Worm (Caenorhabditis elegans) whole organism, L4 larva: ENCODE data around the gene T19C3.3.
A peak's percentile ranks its signal among the peaks of the same experiment; 100 is the strongest.

ENCODE experiments used
- D1046.2 ChIP-seq: fragments of 200-800 bp; sonication (Bioruptor generic); IDR thresholded peaks from 2 replicates; pipeline ENCODE4 v1.3.6; 2022; ENCODE audit warnings: missing genetic modification characterization, missing compliant biosample characterization
- F10B5.3 ChIP-seq: sonication (generic microtip); optimal IDR thresholded peaks from 2 replicates; lab custom pipeline; 2016; ENCODE audit warnings: mild to moderate bottlenecking, missing genetic modification characterization, missing compliant biosample characterization
- F44E2.7 ChIP-seq: fragments of 200-800 bp; sonication (Bioruptor generic); IDR thresholded peaks from 2 replicates; pipeline ENCODE4 v2.1.2; 2022; ENCODE audit warnings: missing genetic modification characterization, missing compliant biosample characterization
- T20F7.1 ChIP-seq: fragments of 200-800 bp; sonication (Bioruptor generic); optimal IDR thresholded peaks from 2 replicates; lab custom pipeline; 2018; ENCODE audit warnings: mild to moderate bottlenecking, missing genetic modification characterization, missing compliant biosample characterization
- Y105C5A.15 ChIP-seq: fragments of 200-800 bp; sonication (Bioruptor generic); IDR thresholded peaks from 2 replicates; pipeline ENCODE4 v1.3.6; 2022; ENCODE audit warnings: missing genetic modification characterization, missing compliant biosample characterization
- Y5F2A.4 ChIP-seq: fragments of 200-800 bp; sonication (Bioruptor generic); optimal IDR thresholded peaks from 2 replicates; lab custom pipeline; 2018; ENCODE audit warnings: mild to moderate bottlenecking, missing genetic modification characterization, missing compliant biosample characterization
- ZK546.5 ChIP-seq, 2 experiments: sonication (generic microtip); optimal IDR thresholded peaks; 2 replicates each; lab custom pipeline; 2017; ENCODE audit warnings: missing biosample characterization in 2 of 2, missing genetic modification characterization in 2 of 2
- aha-1 ChIP-seq: fragments of 150-350 bp; peaks from one replicate; lab custom pipeline; 2014; ENCODE audit warnings: missing biosample characterization, missing genetic modification characterization
- attf-4 ChIP-seq: sonication (generic microtip); optimal IDR thresholded peaks from 3 replicates; lab custom pipeline; 2017; ENCODE audit warnings: missing biosample characterization, missing genetic modification characterization
- ceh-20 ChIP-seq: fragments of 200-800 bp; sonication (Bioruptor generic); IDR thresholded peaks from 2 replicates; pipeline ENCODE4 v1.3.6; 2022; ENCODE audit warnings: missing genetic modification reagents, missing genetic modification characterization, missing compliant biosample characterization
- ceh-28 ChIP-seq: fragments of 150-350 bp; optimal IDR thresholded peaks from 2 replicates; lab custom pipeline; 2014; ENCODE audit warnings: missing biosample characterization, missing genetic modification reagents, missing genetic modification characterization
- ceh-32 ChIP-seq: sonication (generic microtip); optimal IDR thresholded peaks from 2 replicates; lab custom pipeline; 2016; ENCODE audit warnings: mild to moderate bottlenecking, missing genetic modification characterization, missing compliant biosample characterization; ENCODE audit not compliant: poor library complexity
- ces-1 ChIP-seq: fragments of 150-350 bp; sonication (generic microtip); optimal IDR thresholded peaks from 4 replicates; lab custom pipeline; 2014; ENCODE audit warnings: missing biosample characterization, missing genetic modification reagents, missing genetic modification characterization
- cey-2 ChIP-seq: sonication (generic microtip); optimal IDR thresholded peaks from 3 replicates; lab custom pipeline; 2017; ENCODE audit warnings: missing genetic modification characterization, mild to moderate bottlenecking, missing compliant biosample characterization, antibody characterized with exemption, borderline replicate concordance; ENCODE audit not compliant: insufficient read depth
- daf-19 ChIP-seq: fragments of 200-800 bp; sonication (Bioruptor generic); conservative IDR thresholded peaks from 2 replicates; pipeline ENCODE4 v1.3.6; 2022; ENCODE audit warnings: missing genetic modification characterization, missing compliant biosample characterization
- dmd-8 ChIP-seq: fragments of 200-800 bp; sonication (Bioruptor generic); IDR thresholded peaks from 2 replicates; pipeline ENCODE4 v1.3.6; 2022; ENCODE audit warnings: missing genetic modification characterization, missing compliant biosample characterization
- dmd-9 ChIP-seq: fragments of 200-800 bp; sonication (Bioruptor generic); IDR thresholded peaks from 2 replicates; pipeline ENCODE4 v1.3.6; 2022; ENCODE audit warnings: missing genetic modification reagents, missing genetic modification characterization, missing compliant biosample characterization
- duxl-1 ChIP-seq: sonication (generic microtip); optimal IDR thresholded peaks from 2 replicates; lab custom pipeline; 2016; ENCODE audit warnings: mild to moderate bottlenecking, missing genetic modification characterization, moderate library complexity, missing compliant biosample characterization; ENCODE audit not compliant: poor library complexity
- egl-27 ChIP-seq: sonication (generic microtip); optimal IDR thresholded peaks from 3 replicates; lab custom pipeline; 2017; ENCODE audit warnings: missing biosample characterization, missing genetic modification reagents, missing genetic modification characterization
- fos-1 ChIP-seq: fragments of 150-350 bp; optimal IDR thresholded peaks from 2 replicates; lab custom pipeline; 2014; ENCODE audit warnings: missing biosample characterization, missing genetic modification characterization
- gei-8 ChIP-seq: fragments of 200-800 bp; sonication (Bioruptor generic); optimal IDR thresholded peaks from 2 replicates; lab custom pipeline; 2018; ENCODE audit warnings: mild to moderate bottlenecking, missing genetic modification characterization, missing compliant biosample characterization
- hif-1 ChIP-seq, 2 experiments: sonication (generic microtip); optimal IDR thresholded peaks; 2 replicates each; lab custom pipeline; 2016 to 2017; ENCODE audit warnings: missing compliant biosample characterization in 2 of 2, missing genetic modification characterization in 2 of 2, missing genetic modification reagents in 2 of 2, missing genotype in 2 of 2, mild to moderate bottlenecking in 1 of 2
- hmg-1.1 ChIP-seq: fragments of 200-800 bp; sonication (Bioruptor generic); IDR thresholded peaks from 2 replicates; pipeline ENCODE4 v1.3.6; 2022; ENCODE audit warnings: missing genetic modification reagents, missing genetic modification characterization, missing compliant biosample characterization
- jun-1 ChIP-seq: fragments of 150-350 bp; optimal IDR thresholded peaks from 2 replicates; lab custom pipeline; 2014; ENCODE audit warnings: missing biosample characterization, missing genetic modification reagents, missing genetic modification characterization
- lin-1 ChIP-seq: fragments of 200-800 bp; sonication (Bioruptor generic); IDR thresholded peaks from 2 replicates; pipeline ENCODE4 v1.3.6; 2022; ENCODE audit warnings: missing genetic modification reagents, missing genetic modification characterization, missing compliant biosample characterization
- lin-15B ChIP-seq: fragments of 150-350 bp; sonication (generic microtip); optimal IDR thresholded peaks from 3 replicates; lab custom pipeline; 2014; ENCODE audit warnings: missing biosample characterization, missing genetic modification characterization
- lin-29 ChIP-seq: fragments of 200-800 bp; sonication (Bioruptor generic); IDR thresholded peaks from 2 replicates; pipeline ENCODE4 v1.3.6; 2022; ENCODE audit warnings: missing genetic modification reagents, missing genetic modification characterization, missing compliant biosample characterization
- lin-38 ChIP-seq: fragments of 200-800 bp; sonication (Bioruptor generic); IDR thresholded peaks from 2 replicates; pipeline ENCODE4 v1.3.6; 2022; ENCODE audit warnings: missing genetic modification reagents, missing genetic modification characterization, missing compliant biosample characterization
- lin-39 ChIP-seq: fragments of 150-350 bp; optimal IDR thresholded peaks from 2 replicates; lab custom pipeline; 2014; ENCODE audit warnings: missing biosample characterization, missing genetic modification reagents, missing genetic modification characterization
- madf-9 ChIP-seq: fragments of 200-800 bp; sonication (Bioruptor generic); conservative IDR thresholded peaks from 2 replicates; pipeline ENCODE4 v1.3.6; 2022; ENCODE audit warnings: missing genetic modification reagents, missing genetic modification characterization, missing compliant biosample characterization
- mep-1 ChIP-seq: fragments of 150-350 bp; sonication (generic microtip); optimal IDR thresholded peaks from 3 replicates; lab custom pipeline; 2014; ENCODE audit warnings: missing biosample characterization, missing genetic modification characterization
- mxl-2 ChIP-seq: fragments of 200-800 bp; sonication (Bioruptor generic); conservative IDR thresholded peaks from 2 replicates; pipeline ENCODE4 v1.3.6; 2022; ENCODE audit warnings: missing genetic modification reagents, missing genetic modification characterization, missing compliant biosample characterization
- nhr-11 ChIP-seq: fragments of 150-350 bp; optimal IDR thresholded peaks from 2 replicates; lab custom pipeline; 2014; ENCODE audit warnings: missing biosample characterization, missing genetic modification characterization
- nhr-41 ChIP-seq: fragments of 200-800 bp; sonication (Bioruptor generic); IDR thresholded peaks from 2 replicates; pipeline ENCODE4 v1.3.6; 2022; ENCODE audit warnings: missing genetic modification reagents, missing genetic modification characterization, missing compliant biosample characterization
- nhr-6 ChIP-seq: fragments of 150-350 bp; optimal IDR thresholded peaks from 2 replicates; lab custom pipeline; 2014; ENCODE audit warnings: missing biosample characterization, missing genetic modification characterization
- nhr-76 ChIP-seq: fragments of 150-350 bp; optimal IDR thresholded peaks from 2 replicates; lab custom pipeline; 2014; ENCODE audit warnings: missing biosample characterization, missing genetic modification characterization
- nhr-77 ChIP-seq: fragments of 150-350 bp; optimal IDR thresholded peaks from 2 replicates; lab custom pipeline; 2014; ENCODE audit warnings: missing biosample characterization, missing genetic modification characterization
- rbr-2 ChIP-seq: sonication (generic microtip); optimal IDR thresholded peaks from 2 replicates; lab custom pipeline; 2016; ENCODE audit warnings: missing genotype, missing genetic modification characterization, missing compliant biosample characterization
- set-16 ChIP-seq: fragments of 200-800 bp; sonication (Bioruptor generic); IDR thresholded peaks from 2 replicates; pipeline ENCODE4 v1.3.6; 2022; ENCODE audit warnings: missing genetic modification reagents, missing genetic modification characterization, missing compliant biosample characterization
- skn-1 ChIP-seq: fragments of 150-350 bp; optimal IDR thresholded peaks from 2 replicates; lab custom pipeline; 2014; ENCODE audit warnings: missing biosample characterization, missing genetic modification characterization
- snpc-1.2 ChIP-seq: fragments of 200-800 bp; sonication (Bioruptor generic); IDR thresholded peaks from 2 replicates; pipeline ENCODE4 v1.3.6; 2022; ENCODE audit warnings: missing genetic modification reagents, missing genetic modification characterization, missing compliant biosample characterization
- snpc-4 ChIP-seq: fragments of 150-350 bp; optimal IDR thresholded peaks from 2 replicates; lab custom pipeline; 2014; ENCODE audit warnings: missing biosample characterization, missing genetic modification characterization
- spr-1 ChIP-seq: sonication (generic microtip); optimal IDR thresholded peaks from 2 replicates; lab custom pipeline; 2016; ENCODE audit warnings: mild to moderate bottlenecking, missing genetic modification characterization, missing compliant biosample characterization
- unc-39 ChIP-seq: sonication (generic microtip); optimal IDR thresholded peaks from 2 replicates; lab custom pipeline; 2017; ENCODE audit warnings: missing biosample characterization, missing genetic modification characterization
- unc-62 ChIP-seq, 3 experiments: fragments of 150-350 bp in 1 of 3; sonication (generic microtip); optimal IDR thresholded peaks in 2 of 3; peaks in 1 of 3; 1 replicate in 1 of 3; 2 replicates in 2 of 3; lab custom pipeline; 2014 to 2017; ENCODE audit warnings: missing biosample characterization in 3 of 3, missing genetic modification characterization in 3 of 3, missing genetic modification reagents in 3 of 3, missing genotype in 1 of 3
- vab-7 ChIP-seq: fragments of 200-800 bp; sonication (Bioruptor generic); IDR thresholded peaks from 2 replicates; pipeline ENCODE4 v1.3.6; 2022; ENCODE audit warnings: missing genetic modification reagents, missing genetic modification characterization, missing compliant biosample characterization
- zfp-2 ChIP-seq: sonication (generic microtip); optimal IDR thresholded peaks from 2 replicates; lab custom pipeline; 2016; ENCODE audit warnings: mild to moderate bottlenecking, missing genetic modification characterization, missing compliant biosample characterization
- zip-11 ChIP-seq: fragments of 200-800 bp; sonication (Bioruptor generic); IDR thresholded peaks from 2 replicates; pipeline ENCODE4 v1.3.6; 2022; ENCODE audit warnings: missing genetic modification characterization, missing compliant biosample characterization
- zip-2 ChIP-seq: fragments of 150-350 bp; optimal IDR thresholded peaks from 2 replicates; lab custom pipeline; 2014; ENCODE audit warnings: missing biosample characterization, missing genetic modification characterization
- ztf-11 ChIP-seq: fragments of 150-350 bp; optimal IDR thresholded peaks from 2 replicates; lab custom pipeline; 2014; ENCODE audit warnings: missing biosample characterization, missing genetic modification characterization
- ztf-7 ChIP-seq: fragments of 150-350 bp; optimal IDR thresholded peaks from 2 replicates; lab custom pipeline; 2014; ENCODE audit warnings: missing biosample characterization, missing genetic modification characterization

T19C3.3 gene

DNA sequence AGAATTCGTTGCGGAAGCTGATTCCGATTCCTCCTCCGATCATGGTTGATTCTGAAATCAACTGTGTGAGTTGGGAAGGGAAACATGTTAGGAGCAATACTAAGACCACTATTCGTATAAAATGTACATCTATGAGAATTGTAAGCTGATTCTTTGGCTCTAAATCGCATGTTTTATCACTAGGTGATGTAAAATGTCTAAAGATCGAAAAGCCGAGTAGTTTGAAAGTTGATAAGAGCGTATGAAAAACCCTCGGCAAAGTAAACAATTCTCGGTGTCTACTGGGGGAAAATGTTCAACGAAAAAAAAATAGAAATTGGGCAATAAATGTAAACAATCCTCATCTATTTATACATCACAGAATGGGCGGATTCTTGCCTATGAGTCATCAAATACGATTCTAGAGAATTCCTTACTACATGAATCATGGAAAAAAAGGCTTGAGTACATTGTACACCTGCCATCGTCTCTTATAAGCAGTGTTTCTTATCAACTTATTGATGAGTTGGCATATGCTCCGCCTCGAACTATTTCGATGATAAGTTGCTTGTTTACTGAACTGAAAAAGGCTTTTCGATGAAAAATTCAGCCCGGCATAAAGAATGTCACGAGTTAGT, 13.9 kb downstream of the T19C3.3 start, which contains the start of gene lec-6:
Gene lec-6 (minus strand): TSS at position 51 of the 617 bp plus-strand sequence.
- TF ChIP-seq fos-1 (tag; lab: Kevin White, UChicago), result peak; percentile 69
- no peak for TF ChIP-seq unc-39 (tag; lab: Kevin White, UChicago)
- TF ChIP-seq lin-39 (tag; lab: Kevin White, UChicago), result no peak
- TF ChIP-seq lin-29 (GFP tag; lab: Robert Waterston, UW), result no peak
- TF ChIP-seq unc-62 (GFP tag; optimal IDR thresholded peaks at IDR 0.05 in 1 of 2; lab: Kevin White, UChicago), result peak; percentile 74 to 78
- no peak for TF ChIP-seq unc-62 (tag; optimal IDR thresholded peaks at IDR 0.05; lab: Kevin White, UChicago)
- 0 out of 2 replicates have a peak, but pooled peaks have one; percentile 29 for TF ChIP-seq lin-38 (GFP tag; lab: Robert Waterston, UW)
- no peak for TF ChIP-seq aha-1 (tag; lab: Kevin White, UChicago)
- TF ChIP-seq snpc-1.2 (GFP tag; lab: Robert Waterston, UW), result no peak
- TF ChIP-seq zfp-2, result no peak
- TF ChIP-seq nhr-11 (tag; lab: Kevin White, UChicago), result no peak
- no peak for TF ChIP-seq nhr-41 (GFP tag; lab: Robert Waterston, UW)
- no peak for TF ChIP-seq F10B5.3
- no peak for TF ChIP-seq nhr-6 (tag; lab: Kevin White, UChicago)
- no peak for TF ChIP-seq zip-2 (tag; lab: Kevin White, UChicago)
- no peak for TF ChIP-seq snpc-4 (tag; lab: Kevin White, UChicago)
- TF ChIP-seq Y5F2A.4 (GFP tag; lab: Kevin White, UChicago), result no peak
- no peak for TF ChIP-seq ztf-11 (tag; lab: Kevin White, UChicago)
- no peak for TF ChIP-seq madf-9 (GFP tag; lab: Robert Waterston, UW)
- TF ChIP-seq mxl-2, result no peak
- TF ChIP-seq D1046.2, result no peak
- TF ChIP-seq attf-4 (tag; lab: Kevin White, UChicago), result no peak
- TF ChIP-seq hif-1 (tag; optimal IDR thresholded peaks at IDR 0.05; lab: Kevin White, UChicago), result no peak
- TF ChIP-seq cey-2 (tag; lab: Kevin White, UChicago), result no peak
- TF ChIP-seq rbr-2, result no peak
- TF ChIP-seq nhr-76, result no peak
- peak; percentile 61 for TF ChIP-seq T20F7.1 (GFP tag; lab: Kevin White, UChicago)
- TF ChIP-seq ZK546.5 (tag; optimal IDR thresholded peaks at IDR 0.05; lab: Kevin White, UChicago), result no peak
- no peak for TF ChIP-seq ztf-7 (tag; lab: Kevin White, UChicago)
- TF ChIP-seq hmg-1.1, result no peak
- 0 out of 2 replicates have a peak, but pooled peaks have one; percentile 6 for TF ChIP-seq Y105C5A.15 (GFP tag; lab: Robert Waterston, UW)
- no peak for TF ChIP-seq ceh-28 (tag; lab: Kevin White, UChicago)
- TF ChIP-seq set-16, result 0 out of 2 replicates have a peak, but pooled peaks have one; percentile 0
- TF ChIP-seq duxl-1, result no peak
- no peak for TF ChIP-seq zip-11 (GFP tag; lab: Robert Waterston, UW)
- TF ChIP-seq lin-1 (GFP tag; lab: Robert Waterston, UW), result peak; percentile 84
- TF ChIP-seq lin-15B (tag; lab: Kevin White, UChicago), result no peak
- TF ChIP-seq dmd-8, result no peak
- TF ChIP-seq ceh-20 (GFP tag; lab: Robert Waterston, UW), result no peak
- no peak for TF ChIP-seq vab-7 (GFP tag; lab: Robert Waterston, UW)
- peak; percentile 22 for TF ChIP-seq jun-1
- TF ChIP-seq mep-1, result peak; percentile 51
- no peak for TF ChIP-seq skn-1 (tag; lab: Kevin White, UChicago)
- no peak for TF ChIP-seq spr-1
- TF ChIP-seq egl-27 (tag; lab: Kevin White, UChicago), result no peak
- no peak for TF ChIP-seq ceh-32
- TF ChIP-seq dmd-9 (GFP tag; lab: Robert Waterston, UW), result no peak
- no peak for TF ChIP-seq ces-1 (GFP tag; lab: Kevin White, UChicago)
- no peak for TF ChIP-seq gei-8
- no peak for TF ChIP-seq daf-19 (GFP tag; lab: Robert Waterston, UW)
- TF ChIP-seq nhr-77 (tag; lab: Kevin White, UChicago), result peak; percentile 81
- no peak for TF ChIP-seq F44E2.7 (GFP tag; lab: Robert Waterston, UW)
